Worm (Caenorhabditis elegans) whole organism, L3 larva: Measurements from ENCODE around the gene srpa-72.

Experiments used
- ceh-28 ChIP-seq: fragments of 150-350 bp; optimal IDR thresholded peaks from 2 replicates; lab custom pipeline; 2014; ENCODE audit warnings: missing biosample characterization, missing genetic modification reagents, missing genetic modification characterization
- elt-3 ChIP-seq, 3 experiments: fragments of 150-350 bp in 1 of 3; sonication (generic microtip) in 2 of 3; optimal IDR thresholded peaks; 2 replicates in 2 of 3; 4 replicates in 1 of 3; lab custom pipeline; 2014 to 2017; ENCODE audit warnings: missing biosample characterization in 3 of 3, missing genetic modification characterization in 3 of 3
- fos-1 ChIP-seq: fragments of 150-350 bp; optimal IDR thresholded peaks from 2 replicates; lab custom pipeline; 2014; ENCODE audit warnings: missing biosample characterization, missing genetic modification characterization
- lin-39 ChIP-seq: fragments of 150-350 bp; optimal IDR thresholded peaks from 2 replicates; lab custom pipeline; 2018; ENCODE audit warnings: missing biosample characterization, missing genetic modification reagents, missing genetic modification characterization
- nhr-11 ChIP-seq: fragments of 150-350 bp; optimal IDR thresholded peaks from 2 replicates; lab custom pipeline; 2014; ENCODE audit warnings: missing biosample characterization, missing genetic modification characterization
- nhr-77 ChIP-seq: fragments of 150-350 bp; optimal IDR thresholded peaks from 2 replicates; lab custom pipeline; 2014; ENCODE audit warnings: missing biosample characterization, missing genetic modification characterization
- pqm-1 ChIP-seq: fragments of 150-350 bp; optimal IDR thresholded peaks from 2 replicates; lab custom pipeline; 2017; ENCODE audit warnings: missing biosample characterization, missing genetic modification characterization, inconsistent platforms
- unc-62 ChIP-seq: fragments of 150-350 bp; sonication (generic microtip); optimal IDR thresholded peaks from 4 replicates; lab custom pipeline; 2014; ENCODE audit warnings: missing biosample characterization, missing genetic modification reagents, missing genetic modification characterization
- ztf-11 ChIP-seq: fragments of 150-350 bp; optimal IDR thresholded peaks from 2 replicates; lab custom pipeline; 2014; ENCODE audit warnings: missing biosample characterization, missing genetic modification characterization
- ztf-4 ChIP-seq: fragments of 150-350 bp; optimal IDR thresholded peaks from 2 replicates; lab custom pipeline; 2014; ENCODE audit warnings: missing biosample characterization, missing genetic modification characterization

DNA sequence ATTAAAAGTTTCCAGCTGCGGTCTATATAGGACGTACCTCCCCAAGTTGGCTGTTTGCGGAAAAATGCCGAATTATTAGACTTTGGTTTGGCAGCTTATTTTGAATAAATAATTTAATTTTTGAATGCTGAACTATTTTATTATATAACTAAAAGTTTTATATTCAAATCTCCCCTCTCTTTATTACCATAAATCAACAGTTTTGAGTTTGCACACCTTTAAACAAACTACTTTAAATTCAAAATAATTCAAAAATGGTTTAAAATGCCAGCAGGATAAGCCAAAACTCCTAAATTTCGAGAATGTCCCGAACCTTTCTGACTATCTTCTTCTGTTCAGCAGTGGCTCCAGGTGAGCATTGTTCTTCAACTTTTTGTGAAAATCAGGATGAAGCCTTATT, 8.0 kb upstream of the srpa-72 start, which contains the start of gene F08D12.3:
- TF ChIP-seq nhr-11 (tag; lab: Kevin White, UChicago) (no peak), ztf-11 (tag; lab: Kevin White, UChicago) (no peak), ztf-4 (no peak), lin-39 (tag; lab: Kevin White, UChicago) (no peak), fos-1 (tag; lab: Kevin White, UChicago) (no peak), nhr-77 (tag; lab: Kevin White, UChicago) (no peak), unc-62 (no peak), ceh-28 (no peak), elt-3 (tag; optimal IDR thresholded peaks at IDR 0.05; lab: Kevin White, UChicago) (no peak), pqm-1 (tag; lab: Kevin White, UChicago) (no peak)
